Worm (Caenorhabditis elegans) whole organism, young adult: ENCODE measurements around the gene D2085.7.

Source experiments
- B0019.2 ChIP-seq: fragments of 200-800 bp; sonication (Bioruptor generic); conservative IDR thresholded peaks from 2 replicates; pipeline ENCODE4 v1.3.6; 2022; ENCODE audit warnings: missing genetic modification reagents, missing genetic modification characterization, missing compliant biosample characterization
- B0261.1 ChIP-seq: sonication (generic microtip); optimal IDR thresholded peaks from 2 replicates; lab custom pipeline; 2016; ENCODE audit warnings: mild to moderate bottlenecking, missing genetic modification characterization, moderate library complexity, missing compliant biosample characterization
- C17E4.6 ChIP-seq: fragments of 200-800 bp; sonication (Bioruptor generic); IDR thresholded peaks from 2 replicates; pipeline ENCODE4 v1.3.6; 2022; ENCODE audit warnings: missing genetic modification reagents, missing genetic modification characterization, missing compliant biosample characterization
- D2030.7 ChIP-seq: fragments of 200-800 bp; sonication (Bioruptor generic); IDR thresholded peaks from 2 replicates; pipeline ENCODE4 v1.3.6; 2022; ENCODE audit warnings: missing genetic modification reagents, missing genetic modification characterization, missing compliant biosample characterization
- F22D6.2 ChIP-seq: sonication (generic microtip); optimal IDR thresholded peaks from 2 replicates; lab custom pipeline; 2016; ENCODE audit warnings: mild to moderate bottlenecking, missing genetic modification characterization, missing compliant biosample characterization
- F33H1.4 ChIP-seq: fragments of 200-800 bp; sonication (Bioruptor generic); IDR thresholded peaks from 2 replicates; pipeline ENCODE4 v1.3.6; 2022; ENCODE audit warnings: missing genetic modification reagents, missing genetic modification characterization, missing compliant biosample characterization
- K11D2.4 ChIP-seq: fragments of 200-800 bp; sonication (Bioruptor generic); IDR thresholded peaks from 2 replicates; pipeline ENCODE4 v1.3.6; 2022; ENCODE audit warnings: missing genetic modification reagents, missing genetic modification characterization, missing compliant biosample characterization
- Y53F4B.3 ChIP-seq: fragments of 200-800 bp; sonication (Bioruptor generic); IDR thresholded peaks from 2 replicates; pipeline ENCODE4 v1.3.6; 2022; ENCODE audit warnings: missing genetic modification reagents, missing genetic modification characterization, missing compliant biosample characterization
- Y95B8A.8 ChIP-seq: fragments of 200-800 bp; sonication (Bioruptor generic); IDR thresholded peaks from 2 replicates; pipeline ENCODE4 v1.3.6; 2022; ENCODE audit warnings: missing genetic modification reagents, missing genetic modification characterization, missing compliant biosample characterization
- attf-3 ChIP-seq: fragments of 200-800 bp; sonication (Bioruptor generic); conservative IDR thresholded peaks from 2 replicates; pipeline ENCODE4 v1.3.6; 2022; ENCODE audit warnings: missing genetic modification reagents, missing genetic modification characterization, missing compliant biosample characterization
- attf-5 ChIP-seq: fragments of 200-800 bp; sonication (Bioruptor generic); optimal IDR thresholded peaks from 2 replicates; lab custom pipeline; 2018; ENCODE audit warnings: mild to moderate bottlenecking, missing genetic modification characterization, missing compliant biosample characterization
- ceh-27 ChIP-seq: fragments of 200-800 bp; sonication (Bioruptor generic); optimal IDR thresholded peaks from 2 replicates; lab custom pipeline; 2018; ENCODE audit warnings: mild to moderate bottlenecking, missing genetic modification characterization, moderate library complexity, missing compliant biosample characterization
- ceh-79 ChIP-seq: sonication (generic microtip); optimal IDR thresholded peaks from 2 replicates; lab custom pipeline; 2017; ENCODE audit warnings: mild to moderate bottlenecking, missing genetic modification characterization, missing compliant biosample characterization
- egl-44 ChIP-seq: fragments of 200-800 bp; sonication (Bioruptor generic); IDR thresholded peaks from 2 replicates; pipeline ENCODE4 v1.3.6; 2022; ENCODE audit warnings: missing genetic modification reagents, missing genetic modification characterization, missing compliant biosample characterization
- ekl-4 ChIP-seq: fragments of 200-800 bp; sonication (Bioruptor generic); IDR thresholded peaks from 2 replicates; pipeline ENCODE4 v1.3.6; 2022; ENCODE audit warnings: missing genetic modification reagents, missing genetic modification characterization, missing compliant biosample characterization
- ets-4 ChIP-seq: fragments of 200-800 bp; sonication (Bioruptor generic); optimal IDR thresholded peaks from 2 replicates; lab custom pipeline; 2018; ENCODE audit warnings: mild to moderate bottlenecking, missing genetic modification characterization, missing compliant biosample characterization
- fkh-3 ChIP-seq: sonication (generic microtip); optimal IDR thresholded peaks from 2 replicates; lab custom pipeline; 2016; ENCODE audit warnings: mild to moderate bottlenecking, missing genetic modification characterization, missing compliant biosample characterization
- hlh-12 ChIP-seq: sonication (generic microtip); optimal IDR thresholded peaks from 2 replicates; lab custom pipeline; 2016; ENCODE audit warnings: missing genetic modification characterization, missing compliant biosample characterization
- hlh-26 ChIP-seq: fragments of 200-800 bp; sonication (Bioruptor generic); conservative IDR thresholded peaks from 2 replicates; pipeline ENCODE4 v1.3.6; 2022; ENCODE audit warnings: missing genetic modification reagents, missing genetic modification characterization, missing compliant biosample characterization
- hmg-1.2 ChIP-seq: fragments of 200-800 bp; sonication (Bioruptor generic); IDR thresholded peaks from 2 replicates; pipeline ENCODE4 v1.3.6; 2022; ENCODE audit warnings: missing genetic modification reagents, missing genetic modification characterization, missing compliant biosample characterization
- lin-35 ChIP-seq, 3 experiments: fragments of 150-350 bp in 2 of 3; sonication (generic microtip) in 1 of 3; optimal IDR thresholded peaks; 2 replicates each; lab custom pipeline; 2014 to 2018; ENCODE audit warnings: missing biosample characterization in 3 of 3, missing genetic modification characterization in 3 of 3, missing genetic modification reagents in 3 of 3
- lin-40 ChIP-seq: sonication (generic microtip); optimal IDR thresholded peaks from 2 replicates; lab custom pipeline; 2016; ENCODE audit warnings: missing genetic modification characterization, mild to moderate bottlenecking, missing compliant biosample characterization, missing genotype, missing genetic modification reagents
- lin-54 ChIP-seq: fragments of 200-800 bp; sonication (Bioruptor generic); optimal IDR thresholded peaks from 2 replicates; lab custom pipeline; 2018; ENCODE audit warnings: mild to moderate bottlenecking, missing genetic modification characterization, missing compliant biosample characterization
- lsl-1 ChIP-seq: fragments of 200-800 bp; sonication (Bioruptor generic); optimal IDR thresholded peaks from 2 replicates; lab custom pipeline; 2018; ENCODE audit warnings: mild to moderate bottlenecking, missing genetic modification characterization, moderate library complexity, missing compliant biosample characterization
- madf-3 ChIP-seq: fragments of 200-800 bp; sonication (Bioruptor generic); IDR thresholded peaks from 2 replicates; pipeline ENCODE4 v1.3.6; 2022; ENCODE audit warnings: missing genetic modification reagents, missing genetic modification characterization, missing compliant biosample characterization
- madf-6 ChIP-seq: fragments of 200-800 bp; sonication (Bioruptor generic); IDR thresholded peaks from 2 replicates; pipeline ENCODE4 v1.3.6; 2022; ENCODE audit warnings: missing genetic modification reagents, missing genetic modification characterization, missing compliant biosample characterization
- mcd-1 ChIP-seq: fragments of 200-800 bp; sonication (Bioruptor generic); IDR thresholded peaks from 2 replicates; pipeline ENCODE4 v1.3.6; 2022; ENCODE audit warnings: missing genetic modification reagents, missing genetic modification characterization, missing compliant biosample characterization
- nfya-1 ChIP-seq: sonication (generic microtip); optimal IDR thresholded peaks from 2 replicates; lab custom pipeline; 2017; ENCODE audit warnings: antibody characterized with exemption, missing compliant biosample characterization, missing genetic modification characterization, borderline replicate concordance; ENCODE audit not compliant: insufficient read depth
- nhr-27 ChIP-seq: fragments of 200-800 bp; sonication (Bioruptor generic); optimal IDR thresholded peaks from 2 replicates; lab custom pipeline; 2018; ENCODE audit warnings: mild to moderate bottlenecking, missing genetic modification characterization, moderate library complexity, missing compliant biosample characterization
- nhr-80 ChIP-seq: sonication (generic microtip); optimal IDR thresholded peaks from 2 replicates; lab custom pipeline; 2016; ENCODE audit warnings: missing genetic modification characterization, missing compliant biosample characterization
- rec-8 ChIP-seq, 2 experiments: sonication (generic microtip); optimal IDR thresholded peaks; 2 replicates each; lab custom pipeline; 2016; ENCODE audit warnings: mild to moderate bottlenecking in 2 of 2, missing genetic modification characterization in 2 of 2, missing genetic modification reagents in 2 of 2, missing genotype in 2 of 2, missing biosample characterization in 1 of 2, missing compliant biosample characterization in 1 of 2, moderate library complexity in 1 of 2
- snpc-4 ChIP-seq, 5 experiments: fragments of 150-350 bp in 1 of 5; sonication (generic microtip) in 4 of 5; optimal IDR thresholded peaks; 2 replicates each; lab custom pipeline; 2014 to 2018; ENCODE audit warnings: missing genetic modification characterization in 5 of 5, missing biosample characterization in 3 of 5, antibody characterized with exemption in 2 of 5, mild to moderate bottlenecking in 2 of 5, missing compliant biosample characterization in 2 of 5, missing genotype in 2 of 5, moderate library complexity in 2 of 5, missing genetic modification reagents in 1 of 5
- sptf-2 ChIP-seq: fragments of 200-800 bp; sonication (Bioruptor generic); optimal IDR thresholded peaks from 2 replicates; lab custom pipeline; 2018; ENCODE audit warnings: mild to moderate bottlenecking, missing genetic modification characterization, missing compliant biosample characterization
- zfh-2 ChIP-seq: fragments of 200-800 bp; sonication (Bioruptor generic); conservative IDR thresholded peaks from 2 replicates; pipeline ENCODE4 v1.3.6; 2022; ENCODE audit warnings: missing genetic modification reagents, missing genetic modification characterization, missing compliant biosample characterization
- zim-3 ChIP-seq: sonication (generic microtip); optimal IDR thresholded peaks from 2 replicates; lab custom pipeline; 2017; ENCODE audit warnings: mild to moderate bottlenecking, missing genetic modification characterization, moderate library complexity, missing compliant biosample characterization
- ztf-6 ChIP-seq: fragments of 200-800 bp; sonication (Bioruptor generic); IDR thresholded peaks from 2 replicates; pipeline ENCODE4 v1.3.6; 2022; ENCODE audit warnings: missing genetic modification reagents, missing genetic modification characterization, missing compliant biosample characterization

The D2085.7 gene

DNA sequence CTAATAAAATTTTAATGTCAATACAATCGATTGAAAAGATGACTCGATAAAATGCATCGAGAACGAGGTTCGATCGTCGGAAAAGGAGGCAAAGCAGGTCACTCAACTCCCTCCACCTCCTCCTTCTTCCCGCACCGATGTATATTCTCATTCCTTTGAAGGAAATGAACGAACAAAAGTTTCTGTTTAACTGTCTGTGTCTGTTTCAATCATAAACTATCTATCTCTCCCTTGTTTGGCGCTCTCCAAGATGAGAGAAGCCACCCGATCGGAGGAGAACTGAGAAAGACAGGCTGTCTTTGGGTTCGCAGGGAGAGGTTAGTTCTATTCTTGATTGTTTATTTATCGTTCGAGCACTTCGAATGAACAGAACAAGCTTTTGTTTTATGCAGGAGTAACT, at the start of gene D2085.7:
Gene D2085.7, plus strand, starts transcription at position 251 of the 400 bp plus-strand sequence.
- TF ChIP-seq hmg-1.2 (GFP tag; lab: Robert Waterston, UW) (peak; percentile 28; the same call in 1 of the 2 replicates), Y53F4B.3 (GFP tag; lab: Robert Waterston, UW) (no peak)

DNA sequence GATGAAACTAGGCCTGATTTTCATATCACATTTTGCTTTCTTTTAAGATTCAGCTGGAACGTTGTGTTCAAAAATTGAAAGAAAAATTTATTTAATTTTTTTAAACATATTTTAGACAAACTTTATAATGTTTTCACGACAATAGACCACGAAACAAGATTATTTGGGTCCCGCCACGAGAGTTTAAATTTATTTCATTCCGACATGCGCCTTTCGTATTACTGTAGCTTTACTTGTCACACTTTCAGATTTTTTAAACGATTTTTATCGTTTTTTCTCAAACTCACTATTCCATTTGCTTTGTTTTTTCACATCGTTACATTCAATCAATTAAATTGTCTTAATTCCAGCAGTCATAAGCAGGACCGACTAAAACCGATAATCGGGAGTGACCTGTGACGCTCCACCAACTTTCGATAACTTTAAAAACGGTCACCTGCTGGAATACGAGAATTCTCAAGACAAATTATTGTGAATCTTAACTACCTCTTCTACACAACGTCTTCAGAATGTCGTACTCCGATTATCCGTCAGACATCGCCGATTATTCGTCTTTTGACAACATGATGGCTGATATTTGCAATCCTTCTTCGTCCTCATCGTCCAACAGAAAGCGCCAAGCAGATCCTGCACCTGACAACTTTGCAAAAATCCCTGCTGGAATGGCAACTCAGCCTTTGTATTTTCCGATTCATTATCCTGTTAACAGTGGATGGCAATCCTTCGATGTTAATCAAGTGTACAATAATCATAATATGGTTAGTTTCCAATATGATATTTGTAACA, 47.1 kb upstream of the D2085.7 start, which contains the start of gene aptf-3:
Gene aptf-3, plus strand, starts transcription at position 351 of the 786 bp plus-strand sequence.
- no peak for TF ChIP-seq sptf-2 (GFP tag; lab: Kevin White, UChicago)
- no peak for TF ChIP-seq lin-40
- TF ChIP-seq egl-44 (GFP tag; lab: Robert Waterston, UW) = no peak
- no peak for TF ChIP-seq madf-6
- no peak for TF ChIP-seq hlh-26 (GFP tag; lab: Robert Waterston, UW)
- no peak for TF ChIP-seq K11D2.4 (GFP tag; lab: Robert Waterston, UW)
- no peak for TF ChIP-seq nhr-80 (tag; lab: Kevin White, UChicago)
- TF ChIP-seq ceh-79 (tag; lab: Kevin White, UChicago) = no peak
- TF ChIP-seq F22D6.2 = no peak
- no peak for TF ChIP-seq madf-3 (GFP tag; lab: Robert Waterston, UW)
- peak; percentile 71 for TF ChIP-seq lsl-1 (GFP tag; lab: Kevin White, UChicago)
- TF ChIP-seq F33H1.4 (GFP tag; lab: Robert Waterston, UW) = peak; percentile 69

DNA sequence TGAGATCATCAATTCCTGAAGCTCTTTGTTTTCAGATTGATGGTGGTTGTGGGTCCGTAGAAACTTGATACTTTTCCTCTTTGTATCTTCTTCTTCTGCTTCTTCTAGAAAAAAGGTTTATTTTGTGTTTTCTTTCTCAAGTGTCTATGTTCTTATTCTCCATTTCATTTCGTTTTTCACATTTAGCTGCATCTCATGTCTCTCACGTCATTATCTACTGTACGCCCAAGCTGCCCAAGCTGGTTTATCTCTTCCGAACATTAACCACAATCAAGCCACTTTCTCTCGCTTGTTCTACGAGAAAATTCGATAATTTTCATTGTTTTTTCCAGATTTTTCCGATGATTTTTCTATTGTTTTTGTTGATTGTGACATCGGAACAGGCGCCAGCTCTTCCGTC, 42.0 kb upstream of the D2085.7 start, which contains the start of gene F28C6.5:
Gene F28C6.5, plus strand, starts transcription at position 301 of the 400 bp plus-strand sequence.
- no peak for TF ChIP-seq ets-4 (GFP tag; lab: Kevin White, UChicago)
- no peak for TF ChIP-seq sptf-2 (GFP tag; lab: Kevin White, UChicago)

DNA sequence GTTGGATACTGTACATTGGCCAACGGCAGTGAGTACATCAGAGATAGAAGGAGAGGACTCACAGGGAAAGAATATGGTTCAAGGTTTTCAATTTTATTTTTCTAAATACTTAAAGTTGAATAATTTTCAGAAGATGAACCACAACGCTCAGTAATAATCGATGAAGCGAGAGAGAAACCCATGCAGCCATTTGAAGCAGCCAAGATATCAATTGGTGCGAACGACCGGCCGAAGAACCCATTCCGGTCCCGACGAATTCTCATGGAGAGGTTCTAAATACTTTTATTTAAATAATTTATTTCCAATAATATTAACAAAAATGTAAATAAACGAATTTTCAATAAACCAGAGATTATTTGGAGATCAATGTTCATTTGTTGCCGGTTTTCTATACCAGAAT, 41.0 kb upstream of the D2085.7 start, which contains the start of gene pigg-1:
Gene pigg-1, minus strand, starts transcription at position 101 of the 400 bp plus-strand sequence.
- TF ChIP-seq fkh-3 = no peak
- TF ChIP-seq ceh-27 (GFP tag; lab: Kevin White, UChicago) = no peak
- TF ChIP-seq lin-35 (GFP tag; optimal IDR thresholded peaks at IDR 0.05; lab: Kevin White, UChicago) = no peak
- no peak for TF ChIP-seq ekl-4 (GFP tag; lab: Robert Waterston, UW)
- TF ChIP-seq D2030.7 (GFP tag; lab: Robert Waterston, UW) = no peak
- TF ChIP-seq, all 124 proteins: peak for 0

DNA sequence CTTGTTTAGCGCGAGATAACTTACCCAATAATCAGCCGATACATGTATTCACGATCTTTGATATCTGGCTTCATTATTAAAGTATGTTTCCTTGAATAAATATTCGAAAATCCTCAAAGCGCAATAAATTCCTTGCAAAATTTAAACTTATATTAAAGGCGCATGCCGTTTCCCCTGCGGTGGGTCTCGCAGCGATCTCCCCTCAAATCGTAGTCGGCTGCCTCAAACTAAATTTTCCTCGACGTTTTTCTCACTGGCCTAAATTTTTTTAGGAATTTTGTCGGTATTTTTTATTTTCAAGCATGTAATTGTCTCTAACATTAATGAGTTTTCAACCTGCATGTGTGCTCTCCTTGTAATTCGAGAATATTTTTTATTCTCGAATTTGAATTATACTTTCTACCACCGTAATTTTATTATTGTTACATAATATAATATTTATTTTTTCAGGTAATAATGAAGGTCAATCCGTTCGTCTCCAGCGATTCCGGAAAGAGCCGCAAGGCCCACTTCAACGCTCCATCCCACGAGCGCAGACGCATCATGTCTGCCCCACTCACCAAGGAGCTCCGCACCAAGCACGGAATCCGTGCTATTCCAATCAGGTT, 38.7 kb upstream of the D2085.7 start, which contains the start of the genes cpf-1 and rpl-26:
Gene cpf-1, minus strand, starts transcription at position 104 of the 608 bp plus-strand sequence.
Gene rpl-26, plus strand, starts transcription at position 449 of the 608 bp plus-strand sequence.
- TF ChIP-seq hlh-12 = no peak
- no peak for TF ChIP-seq nhr-27 (tag; lab: Kevin White, UChicago)
- no peak for TF ChIP-seq Y95B8A.8 (GFP tag; lab: Robert Waterston, UW)
- no peak for TF ChIP-seq attf-3 (GFP tag; lab: Robert Waterston, UW)
- TF ChIP-seq sptf-2 (GFP tag; lab: Kevin White, UChicago) = peak; percentile 92
- no peak for TF ChIP-seq C17E4.6
- TF ChIP-seq D2030.7 (GFP tag; lab: Robert Waterston, UW) = no peak
- TF ChIP-seq nfya-1 (tag; lab: Kevin White, UChicago) = no peak
- 0 out of 2 replicates have a peak, but pooled peaks have one; percentile 8 for TF ChIP-seq zfh-2 (GFP tag; lab: Robert Waterston, UW)
- no peak for TF ChIP-seq rec-8 (tag; optimal IDR thresholded peaks at IDR 0.05; lab: Kevin White, UChicago)
- TF ChIP-seq B0261.1 (tag; lab: Kevin White, UChicago) = no peak
- TF ChIP-seq madf-6 = peak; percentile 38; the same call in 1 of the 2 replicates
- no peak for TF ChIP-seq zim-3 (tag; lab: Kevin White, UChicago)
- peak; percentile 88 for TF ChIP-seq F33H1.4 (GFP tag; lab: Robert Waterston, UW)
- peak; percentile 71 for TF ChIP-seq snpc-4 (GFP tag; optimal IDR thresholded peaks at IDR 0.05; lab: Kevin White, UChicago)
- TF ChIP-seq snpc-4 (tag; optimal IDR thresholded peaks at IDR 0.05; lab: Kevin White, UChicago) = peak; percentile 55 to 80 (median 74)
- TF ChIP-seq lsl-1 (GFP tag; lab: Kevin White, UChicago) = peak; percentile 34
- peak; percentile 60 for TF ChIP-seq lin-54
- no peak for TF ChIP-seq B0019.2
- peak; percentile 18 for TF ChIP-seq attf-5 (GFP tag; lab: Kevin White, UChicago)
- no peak for TF ChIP-seq F22D6.2
- TF ChIP-seq mcd-1 (GFP tag; lab: Robert Waterston, UW) = peak; percentile 32; the same call in 1 of the 2 replicates
- no peak for TF ChIP-seq ztf-6
